Worm (Caenorhabditis elegans): ENCODE measurements around the gene yju-2.

The yju-2 gene

DNA sequence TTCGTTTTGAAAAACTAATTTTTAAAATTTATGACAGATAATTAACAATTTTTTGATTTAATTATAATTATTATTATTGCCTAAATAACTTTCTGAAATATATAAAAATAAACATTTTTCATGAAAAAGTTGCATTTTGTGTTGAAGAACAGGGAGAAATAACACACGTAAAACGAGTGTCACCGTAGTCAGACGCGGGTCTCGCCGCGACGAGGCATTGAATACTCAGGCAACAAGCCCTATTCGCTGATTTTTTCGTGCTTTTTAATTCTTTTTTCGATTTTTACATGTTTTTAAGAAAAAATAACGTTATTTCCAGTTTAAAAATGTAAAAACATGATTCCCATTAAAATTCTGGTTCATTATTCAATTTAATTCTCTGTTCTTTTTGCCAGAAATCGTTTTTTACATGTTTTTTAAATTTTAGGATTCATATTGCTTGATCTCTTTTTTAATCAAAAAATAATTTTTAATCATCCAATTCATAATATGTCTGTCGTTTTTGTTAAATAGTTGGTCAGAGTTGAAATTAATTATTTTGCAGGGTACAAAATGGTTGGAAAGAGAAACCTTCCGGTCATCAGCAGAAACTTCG, 23.9 kb downstream of the yju-2 start, which contains the start of gene rpl-6 (continued):
- TF ChIP-seq pqm-1 (tag; optimal IDR thresholded peaks at IDR 0.05), result no peak
- TF ChIP-seq lin-15B (tag; optimal IDR thresholded peaks at IDR 0.05), result peak; percentile 85
- TF ChIP-seq zip-4 (GFP tag; optimal IDR thresholded peaks at IDR 0.05), result peak; percentile 45
- peak; percentile 82 for TF ChIP-seq ztf-4 (tag; optimal IDR thresholded peaks at IDR 0.05)
- TF ChIP-seq nhr-28 (tag; optimal IDR thresholded peaks at IDR 0.05), result no peak
- no peak for TF ChIP-seq fkh-4 (tag; optimal IDR thresholded peaks at IDR 0.05; ENCODE audit: borderline replicate concordance)
- TF ChIP-seq nhr-19 (GFP tag; conservative IDR thresholded peaks at IDR 0.05), result peak; percentile 91
- TF ChIP-seq mdl-1 (tag; optimal IDR thresholded peaks at IDR 0.05), result peak in 1 of 2 experiments; percentile 77
- peak; percentile 99 for TF ChIP-seq lsy-2 (tag; optimal IDR thresholded peaks at IDR 0.05)
- TF ChIP-seq nhr-85 (tag), result peak; percentile 95
- peak; percentile 57 for TF ChIP-seq snpc-4 (tag; optimal IDR thresholded peaks at IDR 0.05)
- TF ChIP-seq hlh-17 (GFP tag; optimal IDR thresholded peaks at IDR 0.05; ENCODE audit: borderline replicate concordance), result no peak
- TF ChIP-seq ceh-8 (GFP tag; optimal IDR thresholded peaks at IDR 0.05), result peak; percentile 12
- TF ChIP-seq fos-1 (tag; optimal IDR thresholded peaks at IDR 0.05), result peak; percentile 80
- peak; percentile 81 for TF ChIP-seq dsc-1 (tag; optimal IDR thresholded peaks at IDR 0.05)
- peak; percentile 85 for TF ChIP-seq swsn-7 (tag; optimal IDR thresholded peaks at IDR 0.05)
- peak; percentile 97 for TF ChIP-seq C16A3.4 (tag; optimal IDR thresholded peaks at IDR 0.05)
- no peak for TF ChIP-seq hlh-4 (tag; optimal IDR thresholded peaks at IDR 0.05)
- no peak for TF ChIP-seq alr-1 (tag; optimal IDR thresholded peaks at IDR 0.05; ENCODE audit: borderline replicate concordance)
- peak; percentile 86 for TF ChIP-seq tbx-2 (tag; optimal IDR thresholded peaks at IDR 0.05)
- peak; percentile 33 for TF ChIP-seq ceh-90 (tag; optimal IDR thresholded peaks at IDR 0.05)
- peak; percentile 93 for TF ChIP-seq nhr-71 (tag; optimal IDR thresholded peaks at IDR 0.05)
- TF ChIP-seq lin-39 (tag; optimal IDR thresholded peaks at IDR 0.05), result peak; percentile 73
- no peak for TF ChIP-seq vab-15 (tag; optimal IDR thresholded peaks at IDR 0.05)
- peak; percentile 57 for TF ChIP-seq elt-2 (tag; optimal IDR thresholded peaks at IDR 0.05)
- peak; percentile 22 for TF ChIP-seq aly-2 (tag; optimal IDR thresholded peaks at IDR 0.05)
- TF ChIP-seq blmp-1 (tag; optimal IDR thresholded peaks at IDR 0.05), result peak; percentile 80
- TF ChIP-seq unc-86 (tag; optimal IDR thresholded peaks at IDR 0.05), result peak; percentile 79
- no peak for TF ChIP-seq C34B4.2 (tag; optimal IDR thresholded peaks at IDR 0.05)
- peak; percentile 77 for TF ChIP-seq C04F5.9 (tag; optimal IDR thresholded peaks at IDR 0.05)
- peak; percentile 81 for TF ChIP-seq jun-1 (tag; optimal IDR thresholded peaks at IDR 0.05)
- no peak for TF ChIP-seq unc-62 (GFP tag; optimal IDR thresholded peaks at IDR 0.05)
- no peak for TF ChIP-seq ets-5 (GFP tag; IDR thresholded peaks at IDR 0.05)
- TF ChIP-seq ztf-11 (tag; optimal IDR thresholded peaks at IDR 0.05), result peak in 1 of 2 experiments; percentile 66
- TF ChIP-seq pax-3 (tag; optimal IDR thresholded peaks at IDR 0.05), result peak; percentile 62
- no peak for TF ChIP-seq aha-1 (tag; optimal IDR thresholded peaks at IDR 0.05)
- TF ChIP-seq efl-3 (GFP tag; optimal IDR thresholded peaks at IDR 0.05), result no peak
- peak; percentile 92 for TF ChIP-seq snu-23 (GFP tag; optimal IDR thresholded peaks at IDR 0.05)
- TF ChIP-seq unc-130 (tag; optimal IDR thresholded peaks at IDR 0.05), result peak; percentile 95
- TF ChIP-seq nhr-20 (tag; optimal IDR thresholded peaks at IDR 0.05), result peak; percentile 85
- peak; percentile 90 for TF ChIP-seq isw-1 (GFP tag; IDR thresholded peaks at IDR 0.05)
- TF ChIP-seq mef-2 (tag; optimal IDR thresholded peaks at IDR 0.05), result no peak
- peak; percentile 81 to 90 (median 86) for TF ChIP-seq ceh-82 (tag; optimal IDR thresholded peaks at IDR 0.05)
- TF ChIP-seq F16B12.6 (tag; optimal IDR thresholded peaks at IDR 0.05), result peak; percentile 46
- TF ChIP-seq mab-9 (GFP tag; IDR thresholded peaks at IDR 0.05), result no peak
- peak; percentile 91 for TF ChIP-seq xbp-1 (tag; optimal IDR thresholded peaks at IDR 0.05)
- TF ChIP-seq mep-1 (tag; optimal IDR thresholded peaks at IDR 0.05), result peak; percentile 91
- no peak for TF ChIP-seq unc-98 (GFP tag; IDR thresholded peaks at IDR 0.05)
- TF ChIP-seq fkh-8 (tag; optimal IDR thresholded peaks at IDR 0.05), result peak; percentile 85
- TF ChIP-seq ama-1 (optimal IDR thresholded peaks at IDR 0.05), result peak; percentile 55
- peak; percentile 83 for TF ChIP-seq nhr-77 (tag; optimal IDR thresholded peaks at IDR 0.05)
- peak; percentile 83 for TF ChIP-seq lin-13 (GFP tag; optimal IDR thresholded peaks at IDR 0.05)
